Worm (Caenorhabditis elegans): ENCODE results near the gene C35D6.3.
A peak's percentile ranks its signal among the peaks of the same experiment; 100 is the strongest.

C35D6.3 gene

DNA sequence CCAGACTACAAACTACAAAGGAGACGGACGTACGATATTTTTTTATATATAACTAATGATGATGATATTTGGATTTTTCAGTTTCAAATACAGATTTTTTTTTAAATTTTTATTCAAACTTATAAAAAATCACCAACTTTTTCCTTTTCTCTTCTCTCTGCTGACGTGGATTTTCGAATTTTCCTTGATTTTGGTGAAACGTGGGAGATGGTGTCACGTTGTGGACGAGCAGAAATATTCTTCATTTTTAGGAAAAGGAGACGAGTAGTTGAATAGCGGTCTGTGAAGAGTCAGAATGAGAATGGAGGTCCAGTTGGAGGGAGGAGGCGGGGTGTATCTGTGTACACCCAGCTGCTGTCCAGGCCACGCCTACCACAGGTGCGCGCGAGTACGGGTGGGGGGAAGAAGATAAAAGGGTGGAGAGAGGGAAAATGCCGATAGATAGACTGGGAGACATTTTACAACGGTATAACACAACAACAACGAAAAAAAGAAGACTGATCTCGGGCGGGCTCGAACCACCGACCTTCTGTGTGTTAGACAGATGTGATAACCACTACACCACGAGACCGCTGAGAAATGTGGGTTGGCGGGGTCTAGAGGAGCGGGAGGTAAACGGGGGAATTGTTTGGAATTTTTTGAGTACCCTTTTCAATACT lies 35.4 kb downstream of the C35D6.3 start, which contains the start of gene Y7A9D.1 (continued):
- TF ChIP-seq madf-9 (GFP tag; conservative IDR thresholded peaks at IDR 0.05) (peak; percentile 63; the same call in 1 of the 2 replicates), spr-3 (GFP tag; optimal IDR thresholded peaks at IDR 0.05) (peak; percentile 65), hlh-30 (tag; optimal IDR thresholded peaks at IDR 0.05; ENCODE audit: insufficient read depth) (peak; percentile 63), set-16 (GFP tag; IDR thresholded peaks at IDR 0.05) (peak; percentile 47), mep-1 (tag; optimal IDR thresholded peaks at IDR 0.05) (peak; percentile 75)

DNA sequence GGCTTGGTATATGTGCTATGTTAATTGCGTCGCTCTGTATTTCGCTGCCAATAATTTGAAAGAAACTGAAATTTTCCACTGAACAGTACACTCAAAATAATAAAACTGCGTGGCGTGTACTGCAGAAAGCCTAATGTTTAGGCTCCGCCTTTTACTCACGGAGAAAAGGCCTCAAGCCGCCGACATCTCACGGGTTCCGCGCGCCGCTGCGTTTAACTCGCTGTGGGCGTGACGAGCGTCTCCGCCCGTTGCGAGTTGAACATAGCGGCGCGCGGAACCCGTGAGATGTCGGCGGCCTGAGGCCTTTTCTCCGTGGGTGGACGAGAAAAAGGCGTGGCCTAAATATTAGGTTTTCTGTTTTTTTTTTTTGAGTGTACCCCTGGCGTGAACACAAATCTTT lies 38.1 kb downstream of the C35D6.3 start:
- TF ChIP-seq snpc-1.2 (GFP tag; IDR thresholded peaks at IDR 0.05) (peak; percentile 64; the same call in 1 of the 2 replicates), fos-1 (tag; optimal IDR thresholded peaks at IDR 0.05) (no peak), set-16 (GFP tag; IDR thresholded peaks at IDR 0.05) (peak; percentile 48), egl-43 (GFP tag; IDR thresholded peaks at IDR 0.05) (no peak)

DNA sequence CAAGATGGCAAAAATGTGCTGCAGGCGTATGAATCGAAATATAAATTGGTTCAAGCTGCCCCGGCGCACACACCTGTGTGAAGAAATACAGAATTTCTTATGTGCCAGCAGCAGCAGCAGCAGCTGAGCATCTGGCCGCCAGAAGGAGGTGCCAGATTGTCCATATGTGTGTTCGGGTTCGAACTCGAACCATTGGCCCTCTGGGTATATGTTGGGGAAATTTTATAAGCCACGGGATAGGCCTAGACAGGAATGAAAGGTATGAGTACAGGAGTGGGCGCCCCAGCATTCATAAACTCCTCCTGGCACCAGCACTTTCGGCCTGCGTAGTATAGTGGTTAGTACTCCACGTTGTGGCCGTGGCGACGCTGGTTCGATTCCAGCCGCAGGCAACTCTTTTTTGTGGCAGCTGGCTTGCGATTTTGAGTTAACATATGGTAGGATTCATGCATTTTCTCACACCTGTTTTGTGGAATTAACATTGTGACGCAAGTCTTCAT lies 41.6 kb downstream of the C35D6.3 start:
- TF ChIP-seq tag-97 (GFP tag; IDR thresholded peaks at IDR 0.05) (no peak), nhr-10 (tag; optimal IDR thresholded peaks at IDR 0.05) (no peak), D1046.2 (GFP tag; IDR thresholded peaks at IDR 0.05) (peak; percentile 86), attf-4 (tag; optimal IDR thresholded peaks at IDR 0.05) (no peak), hmg-1.1 (GFP tag; IDR thresholded peaks at IDR 0.05) (peak; percentile 72), F49E8.2 (tag; optimal IDR thresholded peaks at IDR 0.05; ENCODE audit: borderline replicate concordance) (peak; percentile 32), zfp-3 (GFP tag; conservative IDR thresholded peaks at IDR 0.05) (no peak), mep-1 (tag; optimal IDR thresholded peaks at IDR 0.05) (peak; percentile 48), nhr-6 (tag; optimal IDR thresholded peaks at IDR 0.05) (no peak), dmd-9 (GFP tag; IDR thresholded peaks at IDR 0.05) (0 out of 2 replicates have a peak, but pooled peaks have one; percentile 29), lin-38 (GFP tag; IDR thresholded peaks at IDR 0.05) (peak; percentile 82), nhr-11 (tag; optimal IDR thresholded peaks at IDR 0.05) (no peak), mes-2 (tag; optimal IDR thresholded peaks at IDR 0.05; ENCODE audit: poor library complexity, severe bottlenecking) (peak; percentile 70), dmd-6 (GFP tag; IDR thresholded peaks at IDR 0.05) (peak; percentile 42), mdl-1 (tag; optimal IDR thresholded peaks at IDR 0.05) (no peak), rbr-2 (tag; optimal IDR thresholded peaks at IDR 0.05) (peak; percentile 4), ceh-32 (tag; optimal IDR thresholded peaks at IDR 0.05; ENCODE audit: poor library complexity) (no peak), ceh-82 (tag; optimal IDR thresholded peaks at IDR 0.05) (no peak), pha-4 (GFP tag; IDR thresholded peaks at IDR 0.05) (peak; percentile 71), pha-4 (tag; optimal IDR thresholded peaks at IDR 0.05) (no peak), madf-9 (GFP tag; conservative IDR thresholded peaks at IDR 0.05) (0 out of 2 replicates have a peak, but pooled peaks have one; percentile 29), ztf-7 (tag; optimal IDR thresholded peaks at IDR 0.05) (no peak), php-3 (GFP tag; IDR thresholded peaks at IDR 0.05) (0 out of 2 replicates have a peak, but pooled peaks have one; percentile 42), aly-2 (tag; optimal IDR thresholded peaks at IDR 0.05) (no peak), mxl-3 (GFP tag; optimal IDR thresholded peaks at IDR 0.05) (no peak), dpl-1 (GFP tag; optimal IDR thresholded peaks at IDR 0.05) (no peak), ces-1 (GFP tag; optimal IDR thresholded peaks at IDR 0.05) (no peak), nhr-111 (GFP tag; optimal IDR thresholded peaks at IDR 0.05) (peak; percentile 53), ztf-11 (tag; optimal IDR thresholded peaks at IDR 0.05) (no peak), nhr-42 (GFP tag; IDR thresholded peaks at IDR 0.05) (0 out of 2 replicates have a peak, but pooled peaks have one; percentile 56), F10B5.3 (tag; optimal IDR thresholded peaks at IDR 0.05) (no peak), Y75B8A.6 (GFP tag; IDR thresholded peaks at IDR 0.05) (no peak), egl-27 (tag; optimal IDR thresholded peaks at IDR 0.05) (no peak), spr-1 (tag; optimal IDR thresholded peaks at IDR 0.05) (peak; percentile 8), nhr-25 (tag; optimal IDR thresholded peaks at IDR 0.05; ENCODE audit: borderline replicate concordance, insufficient read depth) (peak; percentile 33), F37D6.2 (tag; optimal IDR thresholded peaks at IDR 0.05) (no peak), zip-2 (tag; optimal IDR thresholded peaks at IDR 0.05) (no peak), ceh-20 (GFP tag; IDR thresholded peaks at IDR 0.05) (no peak), lir-3 (tag; optimal IDR thresholded peaks at IDR 0.05) (no peak), lin-15B (tag; optimal IDR thresholded peaks at IDR 0.05) (no peak)

Measured in whole organism, L4 larva.